Worm (Caenorhabditis elegans): ENCODE data around the gene ZK355.8.

ce11 chrII:2943966-2944365 is 16.4 kb downstream of the ZK355.8 start, which contains the start of the genes irld-50 and irld-49:
- no peak for TF ChIP-seq F13H6.1 (tag; optimal IDR thresholded peaks at IDR 0.05)
- TF ChIP-seq ztf-11 (tag; optimal IDR thresholded peaks at IDR 0.05) = no peak
- no peak for TF ChIP-seq lin-11 (tag; optimal IDR thresholded peaks at IDR 0.05)
- no peak for TF ChIP-seq ztf-1 (GFP tag; conservative IDR thresholded peaks at IDR 0.05)
- no peak for TF ChIP-seq unc-39 (tag; optimal IDR thresholded peaks at IDR 0.05)
- TF ChIP-seq lsy-2 (tag; optimal IDR thresholded peaks at IDR 0.05) = no peak
- TF ChIP-seq nhr-11 (tag; optimal IDR thresholded peaks at IDR 0.05) = no peak
